Worm (Caenorhabditis elegans) whole organism, midembryonic: Measurements from ENCODE around the gene C34C12.6.
"Not testable (repeated sequence)": the region's sequence is repeated elsewhere in the genome, so short reads cannot be mapped to it uniquely, and the experiment has no call there.

Experiments used
- T22C8.4 ChIP-seq: fragments of 200-800 bp; sonication (Bioruptor generic); IDR thresholded peaks from 2 replicates; pipeline ENCODE4 v1.3.6; 2022; ENCODE audit warnings: missing genetic modification characterization, missing compliant biosample characterization
- cog-1 ChIP-seq: sonication (generic microtip); optimal IDR thresholded peaks from 2 replicates; lab custom pipeline; 2016; ENCODE audit warnings: missing genetic modification characterization, missing compliant biosample characterization
- med-1 ChIP-seq: sonication (generic microtip); optimal IDR thresholded peaks from 2 replicates; lab custom pipeline; 2017; ENCODE audit warnings: missing genetic modification characterization, mild to moderate bottlenecking, missing compliant biosample characterization, antibody characterized with exemption, missing genetic modification reagents; ENCODE audit not compliant: insufficient read depth

DNA sequence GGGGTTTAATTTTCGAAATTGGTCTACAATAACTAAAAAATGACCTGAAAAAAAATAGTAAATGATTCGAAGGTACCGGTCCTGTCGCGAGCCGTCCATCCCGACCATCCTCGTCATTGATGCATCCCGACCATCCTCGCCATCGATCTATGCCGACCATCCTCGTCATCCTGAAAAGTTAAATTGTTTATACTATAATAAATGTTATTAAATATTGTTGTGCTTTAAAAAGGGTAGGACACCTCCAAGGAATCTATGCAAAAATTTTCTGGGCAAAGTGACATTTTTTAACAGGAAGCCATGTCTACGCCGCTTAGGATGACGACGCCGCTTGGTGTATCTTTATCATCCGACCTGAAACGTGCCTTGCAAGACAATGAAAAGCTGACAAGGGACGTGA, 28.3 kb upstream of the C34C12.6 start, which contains the start of gene C34C12.1:
- not testable (repeated sequence) for TF ChIP-seq med-1 (GFP tag; lab: Kevin White, UChicago); cog-1; T22C8.4 (GFP tag; lab: Robert Waterston, UW)
